Fruit fly (Drosophila melanogaster) whole organism, embryonic: ENCODE results near the gene SamDC.
A peak's percentile ranks its signal among the peaks of the same experiment; 100 is the strongest.

Experiments used
- Abd-B ChIP-seq: fragments of 200-800 bp; sonication (Bioruptor generic); optimal IDR thresholded peaks from 2 replicates; lab custom pipeline; 2018; ENCODE audit warnings: missing biosample characterization, mild to moderate bottlenecking, missing genetic modification characterization, moderate library complexity
- Asciz ChIP-seq: fragments of 200-800 bp; sonication (Bioruptor generic); optimal IDR thresholded peaks from 2 replicates; lab custom pipeline; 2017; ENCODE audit warnings: missing biosample characterization, mild to moderate bottlenecking, missing genetic modification characterization, missing genetic modification reagents
- CG11560 ChIP-seq: fragments of 200-800 bp; sonication (Bioruptor generic); IDR thresholded peaks from 3 replicates; pipeline ENCODE4 v1.3.6; 2022; ENCODE audit warnings: missing biosample characterization, missing genetic modification characterization
- CG13424 ChIP-seq: fragments of 200-800 bp; sonication (Bioruptor generic); optimal IDR thresholded peaks from 2 replicates; lab custom pipeline; 2019; ENCODE audit warnings: missing biosample characterization, mild to moderate bottlenecking, missing genetic modification characterization, moderate library complexity
- CG14667 ChIP-seq: fragments of 200-800 bp; sonication (Bioruptor generic); IDR thresholded peaks from 2 replicates; pipeline ENCODE4 v1.3.6; 2022; ENCODE audit warnings: missing biosample characterization, missing genetic modification characterization
- CG1529 ChIP-seq: fragments of 200-800 bp; sonication (Bioruptor generic); optimal IDR thresholded peaks from 3 replicates; lab custom pipeline; 2018; ENCODE audit warnings: missing biosample characterization, missing genetic modification characterization
- CG1647 ChIP-seq: fragments of 200-800 bp; sonication (Bioruptor generic); optimal IDR thresholded peaks from 3 replicates; lab custom pipeline; 2016; ENCODE audit warnings: missing biosample characterization, missing genetic modification characterization
- CG16863 ChIP-seq: fragments of 200-800 bp; sonication (Bioruptor generic); optimal IDR thresholded peaks from 3 replicates; lab custom pipeline; 2016; ENCODE audit warnings: missing biosample characterization, missing genetic modification characterization
- CG17328 ChIP-seq: fragments of 200-800 bp; sonication (Bioruptor generic); IDR thresholded peaks from 2 replicates; pipeline ENCODE4 v1.3.6; 2022; ENCODE audit warnings: missing biosample characterization, missing genetic modification characterization
- CG17385 ChIP-seq: fragments of 200-800 bp; sonication (Bioruptor generic); optimal IDR thresholded peaks from 3 replicates; lab custom pipeline; 2018; ENCODE audit warnings: missing biosample characterization, mild to moderate bottlenecking, missing genetic modification characterization
- CG17612 ChIP-seq: fragments of 200-800 bp; sonication (Bioruptor generic); IDR thresholded peaks from 2 replicates; pipeline ENCODE4 v1.3.6; 2022; ENCODE audit warnings: missing biosample characterization, missing genetic modification characterization
- CG17829 ChIP-seq: fragments of 200-800 bp; optimal IDR thresholded peaks from 2 replicates; lab custom pipeline; 2019; ENCODE audit warnings: missing biosample characterization, mild to moderate bottlenecking, missing genetic modification characterization, moderate library complexity
- CG2202 ChIP-seq: fragments of 200-800 bp; sonication (Bioruptor generic); optimal IDR thresholded peaks from 2 replicates; lab custom pipeline; 2018; ENCODE audit warnings: missing biosample characterization, mild to moderate bottlenecking, missing genetic modification characterization
- CG3065 ChIP-seq: fragments of 200-800 bp; sonication (Bioruptor generic); optimal IDR thresholded peaks from 2 replicates; lab custom pipeline; 2016; ENCODE audit warnings: missing biosample characterization, missing genetic modification characterization
- CG3847 ChIP-seq: fragments of 200-800 bp; sonication (Bioruptor generic); IDR thresholded peaks from 2 replicates; pipeline ENCODE4 v1.3.6; 2022; ENCODE audit warnings: missing biosample characterization, missing genetic modification characterization
- CG3995 ChIP-seq: fragments of 200-800 bp; sonication (Bioruptor generic); optimal IDR thresholded peaks from 3 replicates; lab custom pipeline; 2016; ENCODE audit warnings: missing biosample characterization, missing genetic modification characterization
- CG6689 ChIP-seq: fragments of 200-800 bp; sonication (Bioruptor generic); IDR thresholded peaks from 2 replicates; pipeline ENCODE4 v1.3.6; 2022; ENCODE audit warnings: missing biosample characterization, missing genetic modification characterization
- CG8388 ChIP-seq: fragments of 200-800 bp; sonication (Bioruptor generic); optimal IDR thresholded peaks from 2 replicates; lab custom pipeline; 2019; ENCODE audit warnings: missing biosample characterization, mild to moderate bottlenecking, missing genetic modification characterization, moderate library complexity
- Dip3 ChIP-seq: fragments of 200-800 bp; sonication (Bioruptor generic); optimal IDR thresholded peaks from 3 replicates; lab custom pipeline; 2016; ENCODE audit warnings: missing biosample characterization, missing genetic modification characterization
- Eip74EF ChIP-seq, 2 experiments: fragments of 200-800 bp in 1 of 2; fragments of >200 bp in 1 of 2; sonication (Bioruptor generic) in 1 of 2; optimal IDR thresholded peaks; 2 replicates each; lab custom pipeline; 2017 to 2019; ENCODE audit warnings: missing biosample characterization in 2 of 2, missing genetic modification characterization in 2 of 2, mild to moderate bottlenecking in 1 of 2, moderate library complexity in 1 of 2
- Fer2 ChIP-seq: fragments of 200-800 bp; sonication (Bioruptor generic); optimal IDR thresholded peaks from 2 replicates; lab custom pipeline; 2018; ENCODE audit warnings: missing biosample characterization, mild to moderate bottlenecking, missing genetic modification characterization, moderate library complexity
- HLHmδ ChIP-seq: fragments of 200-800 bp; sonication (Bioruptor generic); optimal IDR thresholded peaks from 2 replicates; lab custom pipeline; 2018; ENCODE audit warnings: missing biosample characterization, mild to moderate bottlenecking, missing genetic modification characterization, moderate library complexity
- Lhr ChIP-seq: fragments of 200-800 bp; sonication (Bioruptor generic); optimal IDR thresholded peaks from 3 replicates; lab custom pipeline; 2017; ENCODE audit warnings: mild to moderate bottlenecking, missing biosample characterization, missing genetic modification reagents, missing genetic modification characterization
- MBD-R2 ChIP-seq: fragments of 200-800 bp; sonication (Bioruptor generic); IDR thresholded peaks from 2 replicates; pipeline ENCODE4 v1.3.6; 2022; ENCODE audit warnings: missing biosample characterization, missing genetic modification characterization
- NFAT ChIP-seq: fragments of 200-800 bp; sonication (Bioruptor generic); IDR thresholded peaks from 2 replicates; pipeline ENCODE4 v1.3.6; 2022; ENCODE audit warnings: missing biosample characterization, missing genetic modification characterization
- Neu2 ChIP-seq: fragments of 200-800 bp; sonication (Bioruptor generic); optimal IDR thresholded peaks from 3 replicates; lab custom pipeline; 2016; ENCODE audit warnings: missing biosample characterization, missing genetic modification characterization, borderline replicate concordance
- Nf-YB ChIP-seq: fragments of 200-800 bp; sonication (Bioruptor generic); optimal IDR thresholded peaks from 3 replicates; lab custom pipeline; 2019; ENCODE audit warnings: missing biosample characterization, mild to moderate bottlenecking, missing genetic modification characterization, moderate library complexity
- Poxn ChIP-seq: fragments of 200-800 bp; sonication (Bioruptor generic); IDR thresholded peaks from 2 replicates; pipeline ENCODE4 v1.3.6; 2022; ENCODE audit warnings: missing biosample characterization, missing genetic modification characterization
- Ssrp ChIP-seq: fragments of 200-800 bp; sonication (Bioruptor generic); optimal IDR thresholded peaks from 2 replicates; lab custom pipeline; 2018; ENCODE audit warnings: missing biosample characterization, mild to moderate bottlenecking, missing genetic modification characterization, moderate library complexity
- Xrp1 ChIP-seq: fragments of 200-800 bp; sonication (Bioruptor generic); IDR thresholded peaks from 2 replicates; pipeline ENCODE4 v1.3.6; 2022; ENCODE audit warnings: missing biosample characterization, missing genetic modification characterization
- aop ChIP-seq: fragments of 200-800 bp; sonication (Bioruptor generic); IDR thresholded peaks from 2 replicates; pipeline ENCODE4 v1.3.6; 2022; ENCODE audit warnings: missing biosample characterization, missing genetic modification characterization
- bigmax ChIP-seq: fragments of 200-800 bp; sonication (Bioruptor generic); optimal IDR thresholded peaks from 2 replicates; lab custom pipeline; 2018; ENCODE audit warnings: missing biosample characterization, mild to moderate bottlenecking, missing genetic modification characterization
- bowl ChIP-seq: fragments of 200-800 bp; sonication (Bioruptor generic); IDR thresholded peaks from 2 replicates; pipeline ENCODE4 v1.3.6; 2022; ENCODE audit warnings: missing biosample characterization, missing genetic modification characterization
- chn ChIP-seq: fragments of 200-800 bp; sonication (Bioruptor generic); optimal IDR thresholded peaks from 2 replicates; lab custom pipeline; 2016; ENCODE audit warnings: missing biosample characterization, missing genetic modification characterization
- crp ChIP-seq, 2 experiments: fragments of 200-800 bp; sonication (Bioruptor generic); optimal IDR thresholded peaks; 2 replicates in 1 of 2; 3 replicates in 1 of 2; lab custom pipeline; 2017; ENCODE audit warnings: missing biosample characterization in 2 of 2, missing genetic modification characterization in 2 of 2, mild to moderate bottlenecking in 1 of 2, moderate library complexity in 1 of 2
- ewg ChIP-seq: fragments of 200-800 bp; sonication (Bioruptor generic); optimal IDR thresholded peaks from 3 replicates; lab custom pipeline; 2017; ENCODE audit warnings: mild to moderate bottlenecking, missing biosample characterization, missing genetic modification reagents, missing genetic modification characterization
- fu2 ChIP-seq: fragments of 200-800 bp; sonication (Bioruptor generic); optimal IDR thresholded peaks from 2 replicates; lab custom pipeline; 2016; ENCODE audit warnings: missing biosample characterization, missing genetic modification characterization
- gcm ChIP-seq: fragments of 200-800 bp; sonication (Bioruptor generic); optimal IDR thresholded peaks from 2 replicates; lab custom pipeline; 2019; ENCODE audit warnings: missing biosample characterization, mild to moderate bottlenecking, missing genetic modification characterization, moderate library complexity
- hth ChIP-seq: fragments of >200 bp; optimal IDR thresholded peaks from 2 replicates; lab custom pipeline; 2017; ENCODE audit warnings: inconsistent platforms
- jumu ChIP-seq: fragments of 200-800 bp; sonication (Bioruptor generic); optimal IDR thresholded peaks from 3 replicates; lab custom pipeline; 2016; ENCODE audit warnings: missing biosample characterization, missing genetic modification characterization
- lola ChIP-seq, 3 experiments: fragments of >200 bp in 2 of 3; fragments of 200-800 bp in 1 of 3; sonication (Bioruptor generic) in 1 of 3; optimal IDR thresholded peaks; 2 replicates each; lab custom pipeline; 2017 to 2019; ENCODE audit warnings: missing biosample characterization in 3 of 3, missing genetic modification characterization in 3 of 3, mild to moderate bottlenecking in 1 of 3, moderate library complexity in 1 of 3
- oc ChIP-seq: fragments of 200-800 bp; sonication (Bioruptor generic); optimal IDR thresholded peaks from 2 replicates; lab custom pipeline; 2018; ENCODE audit warnings: missing biosample characterization, mild to moderate bottlenecking, missing genetic modification characterization, moderate library complexity
- pros ChIP-seq: fragments of 200-800 bp; sonication (Bioruptor generic); optimal IDR thresholded peaks from 3 replicates; lab custom pipeline; 2019; ENCODE audit warnings: missing biosample characterization, mild to moderate bottlenecking, missing genetic modification characterization, moderate library complexity
- pzg ChIP-seq: fragments of 200-800 bp; sonication (Bioruptor generic); optimal IDR thresholded peaks from 3 replicates; lab custom pipeline; 2018; ENCODE audit warnings: missing biosample characterization, mild to moderate bottlenecking, missing genetic modification characterization, moderate library complexity
- ro ChIP-seq: fragments of 200-800 bp; sonication (Bioruptor generic); IDR thresholded peaks from 2 replicates; pipeline ENCODE4 v1.3.6; 2022; ENCODE audit warnings: missing biosample characterization, missing genetic modification characterization
- sisA ChIP-seq: fragments of 200-800 bp; sonication (Bioruptor generic); IDR thresholded peaks from 2 replicates; pipeline ENCODE4 v1.3.6; 2022; ENCODE audit warnings: missing biosample characterization, missing genetic modification characterization
- slp2 ChIP-seq: fragments of 200-800 bp; sonication (Bioruptor generic); optimal IDR thresholded peaks from 2 replicates; lab custom pipeline; 2016; ENCODE audit warnings: missing biosample characterization, missing genetic modification characterization
- sr ChIP-seq: fragments of 200-800 bp; sonication (Bioruptor generic); IDR thresholded peaks from 3 replicates; pipeline ENCODE4 v1.3.6; 2022; ENCODE audit warnings: missing biosample characterization, missing genetic modification characterization
- twi ChIP-seq: fragments of 200-800 bp; optimal IDR thresholded peaks from 2 replicates; lab custom pipeline; 2019; ENCODE audit warnings: missing biosample characterization, mild to moderate bottlenecking, missing genetic modification characterization, moderate library complexity

The SamDC gene

DNA sequence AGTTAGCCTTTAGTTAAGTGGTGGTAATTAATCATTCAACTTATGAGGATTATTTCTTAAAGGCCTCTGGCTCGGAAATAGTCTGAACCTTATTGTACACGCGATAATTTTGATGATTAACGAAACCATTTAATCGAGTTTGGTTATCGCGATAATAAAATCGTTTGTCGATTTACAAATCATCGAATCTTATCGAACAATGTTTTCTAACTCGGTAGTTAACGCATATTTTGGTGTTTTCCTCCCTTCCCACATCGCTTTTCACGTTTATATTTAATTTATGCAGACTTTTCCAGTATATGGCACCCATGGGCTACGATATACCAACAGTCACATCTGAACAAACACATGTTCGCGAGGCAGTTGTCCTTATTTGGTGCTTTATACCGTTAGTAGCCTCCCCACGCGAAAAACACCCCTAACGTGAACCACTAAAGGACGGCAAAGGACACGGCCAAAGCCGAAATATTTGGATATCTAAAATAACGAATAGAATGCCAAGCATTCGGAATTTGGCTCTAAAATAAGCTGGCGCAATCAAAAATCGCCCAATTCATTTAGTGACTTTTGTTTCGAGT lies 4.9 kb downstream of the SamDC start, which contains the start of gene Frmd5 (continued):
- TF ChIP-seq chn (no peak), Poxn (GFP tag; lab: Robert Waterston, UW) (no peak), crp (GFP tag; optimal IDR thresholded peaks at IDR 0.05; lab: Kevin White, UChicago) (peak in 1 of 2 experiments; percentile 54), oc (tag; lab: Kevin White, UChicago) (no peak), pzg (GFP tag; lab: Kevin White, UChicago) (peak; percentile 22), Neu2 (GFP tag; lab: Kevin White, UChicago) (peak; percentile 62), CG3847 (no peak), CG11560 (tag; lab: Robert Waterston, UW) (no peak)

DNA sequence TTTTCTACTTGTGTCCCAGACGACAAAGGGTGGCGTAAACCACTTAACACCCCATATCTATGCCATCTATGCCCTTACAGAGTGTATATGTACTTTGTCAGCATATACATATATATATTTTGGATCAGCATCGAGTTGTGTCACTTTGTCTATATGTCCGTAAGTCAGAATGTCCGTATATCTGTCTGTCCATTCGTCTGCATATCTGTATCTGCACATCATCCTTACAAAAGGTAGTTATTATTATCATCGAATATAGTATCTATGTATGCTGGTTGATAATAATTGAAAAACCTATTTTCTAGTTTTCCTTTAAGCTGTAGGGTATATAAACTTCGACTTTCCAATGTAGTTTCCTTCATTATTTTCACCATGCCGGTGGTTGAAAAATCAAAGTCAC lies 11.9 kb downstream of the SamDC start:
- TF ChIP-seq CG17385 = no peak
- peak in 1 of 3 experiments; percentile 79 for TF ChIP-seq lola (GFP tag; optimal IDR thresholded peaks at IDR 0.05; lab: Kevin White, UChicago)
- TF ChIP-seq aop (GFP tag; lab: Robert Waterston, UW) = no peak
- TF ChIP-seq bowl = no peak
- peak; percentile 13 for TF ChIP-seq ewg (GFP tag; lab: Kevin White, UChicago)
- TF ChIP-seq CG3065 (GFP tag; lab: Kevin White, UChicago) = no peak
- TF ChIP-seq sisA (GFP tag; lab: Robert Waterston, UW) = no peak
- TF ChIP-seq NFAT (GFP tag; lab: Robert Waterston, UW) = no peak
- no peak for TF ChIP-seq Dip3 (GFP tag; lab: Kevin White, UChicago)
- no peak for TF ChIP-seq jumu (GFP tag; lab: Kevin White, UChicago)
- TF ChIP-seq CG14667 (GFP tag; lab: Robert Waterston, UW) = no peak
- TF ChIP-seq CG16863 (GFP tag; lab: Kevin White, UChicago) = no peak
- TF ChIP-seq CG6689 (GFP tag; lab: Robert Waterston, UW) = peak; percentile 38; the same call in 1 of the 2 replicates
- TF ChIP-seq Abd-B (GFP tag; lab: Kevin White, UChicago) = no peak
- TF ChIP-seq slp2 (GFP tag; lab: Kevin White, UChicago) = no peak
- TF ChIP-seq Asciz (GFP tag; lab: Kevin White, UChicago) = no peak
- TF ChIP-seq Fer2 (tag; lab: Kevin White, UChicago) = no peak
- peak; percentile 33 for TF ChIP-seq pros (GFP tag; lab: Kevin White, UChicago)
- no peak for TF ChIP-seq twi
- TF ChIP-seq Ssrp (tag; lab: Kevin White, UChicago) = peak; percentile 61
- TF ChIP-seq sr (GFP tag; lab: Robert Waterston, UW) = no peak
- no peak for TF ChIP-seq hth (lab: Kevin White, UChicago)
- peak; percentile 39; the same call in 1 of the 2 replicates for TF ChIP-seq Xrp1 (GFP tag; lab: Robert Waterston, UW)
- TF ChIP-seq Lhr (GFP tag; lab: Kevin White, UChicago) = peak; percentile 6
- TF ChIP-seq CG17829 (tag; lab: Kevin White, UChicago) = peak; percentile 36
- TF ChIP-seq CG17328 (GFP tag; lab: Robert Waterston, UW) = no peak
- TF ChIP-seq HLHmδ = no peak
- no peak for TF ChIP-seq ro (GFP tag; lab: Robert Waterston, UW)
- no peak for TF ChIP-seq Eip74EF (GFP tag; optimal IDR thresholded peaks at IDR 0.05; lab: Kevin White, UChicago)
- TF ChIP-seq gcm (GFP tag; lab: Kevin White, UChicago) = peak; percentile 32
- no peak for TF ChIP-seq bigmax
- peak; percentile 29 for TF ChIP-seq CG8388 (GFP tag; lab: Kevin White, UChicago)
- TF ChIP-seq CG1647 = no peak
- peak; percentile 20 for TF ChIP-seq CG1529
- no peak for TF ChIP-seq CG3995
- TF ChIP-seq MBD-R2 (GFP tag; lab: Robert Waterston, UW) = no peak
- TF ChIP-seq Nf-YB = peak; percentile 21
- peak; percentile 30 for TF ChIP-seq CG13424 (tag; lab: Kevin White, UChicago)
- no peak for TF ChIP-seq fu2 (GFP tag; lab: Kevin White, UChicago)
- no peak for TF ChIP-seq CG17612 (GFP tag; lab: Robert Waterston, UW)
- TF ChIP-seq CG2202 (tag; lab: Kevin White, UChicago) = peak; percentile 12
